Worm (Caenorhabditis elegans) whole organism, L1 larva: ENCODE results near the gene F57G4.11.

Source experiments
- C34B4.2 ChIP-seq: sonication (generic microtip); optimal IDR thresholded peaks from 2 replicates; lab custom pipeline; 2017; ENCODE audit warnings: mild to moderate bottlenecking, missing genetic modification characterization, missing compliant biosample characterization
- Y116A8C.19 ChIP-seq: sonication (generic microtip); optimal IDR thresholded peaks from 2 replicates; lab custom pipeline; 2016; ENCODE audit warnings: missing compliant biosample characterization, missing genetic modification characterization, borderline replicate concordance
- aha-1 ChIP-seq: fragments of 150-350 bp; optimal IDR thresholded peaks from 2 replicates; lab custom pipeline; 2014; ENCODE audit warnings: missing biosample characterization, missing genetic modification characterization
- alr-1 ChIP-seq: fragments of 200-800 bp; sonication (Bioruptor generic); optimal IDR thresholded peaks from 2 replicates; lab custom pipeline; 2018; ENCODE audit warnings: borderline replicate concordance, mild to moderate bottlenecking, missing genetic modification characterization, missing compliant biosample characterization
- ama-1 ChIP-seq: fragments of 150-350 bp; optimal IDR thresholded peaks from 2 replicates; lab custom pipeline; 2014
- ceh-8 ChIP-seq: fragments of 200-800 bp; sonication (Bioruptor generic); optimal IDR thresholded peaks from 2 replicates; lab custom pipeline; 2018; ENCODE audit warnings: mild to moderate bottlenecking, missing genetic modification characterization, moderate library complexity, missing compliant biosample characterization
- ceh-82 ChIP-seq, 3 experiments: fragments of 150-350 bp in 1 of 3; sonication (generic microtip) in 2 of 3; optimal IDR thresholded peaks; 2 replicates each; lab custom pipeline; 2014 to 2017; ENCODE audit warnings: missing biosample characterization in 3 of 3, missing genetic modification characterization in 3 of 3
- ceh-90 ChIP-seq: sonication (generic microtip); optimal IDR thresholded peaks from 2 replicates; lab custom pipeline; 2016; ENCODE audit warnings: missing genetic modification characterization, missing compliant biosample characterization
- dpl-1 ChIP-seq, 3 experiments: fragments of 150-350 bp in 2 of 3; sonication (generic microtip) in 1 of 3; optimal IDR thresholded peaks; 2 replicates each; lab custom pipeline; 2014 to 2017; ENCODE audit warnings: missing biosample characterization in 3 of 3, missing genetic modification characterization in 3 of 3, missing genetic modification reagents in 3 of 3
- efl-3 ChIP-seq: fragments of 200-800 bp; sonication (Bioruptor generic); optimal IDR thresholded peaks from 2 replicates; lab custom pipeline; 2018; ENCODE audit warnings: mild to moderate bottlenecking, missing genetic modification characterization, missing compliant biosample characterization
- egl-13 ChIP-seq: sonication (generic microtip); optimal IDR thresholded peaks from 2 replicates; lab custom pipeline; 2016; ENCODE audit warnings: missing genotype, missing genetic modification reagents, missing genetic modification characterization, missing compliant biosample characterization
- elt-2 ChIP-seq: sonication (generic microtip); optimal IDR thresholded peaks from 2 replicates; lab custom pipeline; 2016; ENCODE audit warnings: missing genetic modification characterization, mild to moderate bottlenecking, inconsistent platforms, missing compliant biosample characterization, missing genetic modification reagents
- ets-5 ChIP-seq: fragments of 200-800 bp; sonication (Bioruptor generic); IDR thresholded peaks from 2 replicates; pipeline ENCODE4 v1.3.6; 2022; ENCODE audit warnings: missing genetic modification characterization, missing compliant biosample characterization
- fkh-8 ChIP-seq: sonication (generic microtip); optimal IDR thresholded peaks from 2 replicates; lab custom pipeline; 2016; ENCODE audit warnings: mild to moderate bottlenecking, missing genetic modification characterization, missing compliant biosample characterization
- hlh-17 ChIP-seq: fragments of 200-800 bp; sonication (Bioruptor generic); optimal IDR thresholded peaks from 2 replicates; lab custom pipeline; 2018; ENCODE audit warnings: missing genetic modification characterization, mild to moderate bottlenecking, missing compliant biosample characterization, moderate library complexity, borderline replicate concordance
- irx-1 ChIP-seq: sonication (generic microtip); optimal IDR thresholded peaks from 2 replicates; lab custom pipeline; 2016; ENCODE audit warnings: missing genetic modification characterization, missing compliant biosample characterization
- jun-1 ChIP-seq: fragments of 150-350 bp; optimal IDR thresholded peaks from 2 replicates; lab custom pipeline; 2014; ENCODE audit warnings: missing biosample characterization, missing genetic modification reagents, missing genetic modification characterization
- lin-13 ChIP-seq: fragments of 150-350 bp; optimal IDR thresholded peaks from 2 replicates; lab custom pipeline; 2014; ENCODE audit warnings: missing biosample characterization, missing genetic modification reagents, missing genetic modification characterization
- lir-3 ChIP-seq: sonication (generic microtip); optimal IDR thresholded peaks from 2 replicates; lab custom pipeline; 2016; ENCODE audit warnings: mild to moderate bottlenecking, missing genetic modification characterization, moderate library complexity, missing compliant biosample characterization; ENCODE audit not compliant: poor library complexity
- lsy-2 ChIP-seq, 2 experiments: fragments of 150-350 bp; optimal IDR thresholded peaks; 2 replicates each; lab custom pipeline; 2014; ENCODE audit warnings: missing biosample characterization in 2 of 2, missing genetic modification characterization in 2 of 2
- mab-9 ChIP-seq: fragments of 200-800 bp; sonication (Bioruptor generic); IDR thresholded peaks from 2 replicates; pipeline ENCODE4 v1.3.6; 2022; ENCODE audit warnings: missing genetic modification reagents, missing genetic modification characterization, missing compliant biosample characterization
- mdl-1 ChIP-seq, 2 experiments: fragments of 150-350 bp; optimal IDR thresholded peaks; 2 replicates each; lab custom pipeline; 2014 to 2017; ENCODE audit warnings: missing biosample characterization in 2 of 2, missing genetic modification characterization in 2 of 2, inconsistent platforms in 1 of 2
- mef-2 ChIP-seq: fragments of 150-350 bp; optimal IDR thresholded peaks from 2 replicates; lab custom pipeline; 2014; ENCODE audit warnings: missing biosample characterization, missing genetic modification characterization
- nhr-19 ChIP-seq: fragments of 200-800 bp; sonication (Bioruptor generic); conservative IDR thresholded peaks from 2 replicates; pipeline ENCODE4 v1.3.6; 2022; ENCODE audit warnings: missing genetic modification characterization, missing compliant biosample characterization
- nhr-20 ChIP-seq: sonication (generic microtip); optimal IDR thresholded peaks from 2 replicates; lab custom pipeline; 2016; ENCODE audit warnings: mild to moderate bottlenecking, missing genetic modification characterization, missing compliant biosample characterization
- nhr-28 ChIP-seq: fragments of 150-350 bp; optimal IDR thresholded peaks from 2 replicates; lab custom pipeline; 2014; ENCODE audit warnings: missing biosample characterization, missing genetic modification characterization
- nhr-47 ChIP-seq: sonication (generic microtip); optimal IDR thresholded peaks from 2 replicates; lab custom pipeline; 2016; ENCODE audit warnings: mild to moderate bottlenecking, missing genetic modification characterization, moderate library complexity, missing compliant biosample characterization
- nhr-71 ChIP-seq: sonication (generic microtip); optimal IDR thresholded peaks from 2 replicates; lab custom pipeline; 2016; ENCODE audit warnings: mild to moderate bottlenecking, missing genetic modification characterization, moderate library complexity, missing compliant biosample characterization
- nhr-84 ChIP-seq: sonication (generic microtip); optimal IDR thresholded peaks from 2 replicates; lab custom pipeline; 2017; ENCODE audit warnings: missing biosample characterization, missing genetic modification characterization
- nhr-85 ChIP-seq: sonication (generic microtip); peaks from one replicate; lab custom pipeline; 2016; ENCODE audit warnings: missing genetic modification characterization, inconsistent platforms, missing compliant biosample characterization
- pag-3 ChIP-seq: sonication (generic microtip); optimal IDR thresholded peaks from 2 replicates; lab custom pipeline; 2017; ENCODE audit warnings: missing genetic modification characterization, mild to moderate bottlenecking, missing compliant biosample characterization, antibody characterized with exemption, borderline replicate concordance; ENCODE audit not compliant: insufficient read depth
- pax-3 ChIP-seq: fragments of 200-800 bp; sonication (Bioruptor generic); optimal IDR thresholded peaks from 2 replicates; lab custom pipeline; 2018; ENCODE audit warnings: mild to moderate bottlenecking, missing genetic modification characterization, moderate library complexity, missing compliant biosample characterization
- pqm-1 ChIP-seq: sonication (generic microtip); optimal IDR thresholded peaks from 3 replicates; lab custom pipeline; 2017; ENCODE audit warnings: missing biosample characterization, missing genetic modification characterization
- skn-1 ChIP-seq: fragments of 150-350 bp; optimal IDR thresholded peaks from 2 replicates; lab custom pipeline; 2014; ENCODE audit warnings: missing biosample characterization, missing genetic modification characterization
- sptf-1 ChIP-seq: fragments of 150-350 bp; optimal IDR thresholded peaks from 2 replicates; lab custom pipeline; 2014; ENCODE audit warnings: missing biosample characterization, missing genetic modification characterization
- sup-37 ChIP-seq: fragments of 200-800 bp; sonication (Bioruptor generic); optimal IDR thresholded peaks from 2 replicates; lab custom pipeline; 2018; ENCODE audit warnings: mild to moderate bottlenecking, missing genetic modification characterization, missing compliant biosample characterization
- swsn-7 ChIP-seq: sonication (generic microtip); optimal IDR thresholded peaks from 2 replicates; lab custom pipeline; 2016; ENCODE audit warnings: missing genetic modification characterization, missing compliant biosample characterization
- tbx-2 ChIP-seq: sonication (generic microtip); optimal IDR thresholded peaks from 2 replicates; lab custom pipeline; 2016; ENCODE audit warnings: missing genetic modification characterization, missing compliant biosample characterization
- tlp-1 ChIP-seq: fragments of 150-350 bp; optimal IDR thresholded peaks from 2 replicates; lab custom pipeline; 2014; ENCODE audit warnings: missing biosample characterization, missing genetic modification characterization
- unc-130 ChIP-seq: fragments of 150-350 bp; optimal IDR thresholded peaks from 2 replicates; lab custom pipeline; 2017; ENCODE audit warnings: missing biosample characterization, missing genetic modification characterization, inconsistent platforms
- unc-30 ChIP-seq: sonication (generic microtip); optimal IDR thresholded peaks from 2 replicates; lab custom pipeline; 2017; ENCODE audit warnings: missing biosample characterization, missing genetic modification characterization
- unc-62 ChIP-seq: fragments of 150-350 bp; optimal IDR thresholded peaks from 2 replicates; lab custom pipeline; 2014; ENCODE audit warnings: missing biosample characterization, missing genetic modification reagents, missing genetic modification characterization
- xbp-1 ChIP-seq: sonication (generic microtip); optimal IDR thresholded peaks from 2 replicates; lab custom pipeline; 2016; ENCODE audit warnings: missing genetic modification characterization, missing compliant biosample characterization
- zag-1 ChIP-seq: fragments of 150-350 bp; optimal IDR thresholded peaks from 2 replicates; lab custom pipeline; 2014; ENCODE audit warnings: missing biosample characterization, missing genetic modification characterization
- ztf-11 ChIP-seq, 2 experiments: sonication (generic microtip); optimal IDR thresholded peaks; 2 replicates each; lab custom pipeline; 2016 to 2017; ENCODE audit warnings: missing genetic modification characterization in 2 of 2, missing biosample characterization in 1 of 2, missing compliant biosample characterization in 1 of 2

The F57G4.11 gene

DNA sequence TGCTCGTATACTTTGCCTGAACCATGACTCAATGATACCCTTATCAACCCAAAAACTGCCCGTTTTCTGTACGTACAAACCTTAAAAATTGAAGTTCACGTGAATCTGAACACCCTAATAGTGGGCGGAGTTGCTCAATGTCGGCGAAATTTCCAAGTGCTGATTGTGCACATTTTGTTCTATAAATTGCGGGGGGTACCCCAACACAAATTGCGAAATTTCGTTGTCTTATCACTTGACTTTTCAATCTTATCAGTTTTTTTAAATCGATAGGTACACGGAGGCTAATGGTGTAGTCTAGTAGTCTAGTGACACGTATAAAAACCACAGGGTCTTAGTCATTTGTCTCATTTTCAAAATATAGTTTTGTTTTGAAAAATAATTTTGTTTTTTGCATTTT lies 34.2 kb downstream of the F57G4.11 start, which contains the start of gene fbxa-108 (continued):
- TF ChIP-seq nhr-20 (tag; lab: Kevin White, UChicago) (peak; percentile 64), tlp-1 (tag; lab: Kevin White, UChicago) (no peak), nhr-19 (GFP tag; lab: Robert Waterston, UW) (peak; percentile 36), unc-30 (no peak), fkh-8 (tag; lab: Kevin White, UChicago) (no peak), nhr-28 (tag; lab: Kevin White, UChicago) (no peak), tbx-2 (no peak), ama-1 (no peak), pax-3 (tag; lab: Kevin White, UChicago) (no peak), unc-130 (no peak), ztf-11 (tag; optimal IDR thresholded peaks at IDR 0.05; lab: Kevin White, UChicago) (no peak), lin-13 (no peak), nhr-85 (no peak), ceh-82 (tag; optimal IDR thresholded peaks at IDR 0.05; lab: Kevin White, UChicago) (no peak), mdl-1 (tag; optimal IDR thresholded peaks at IDR 0.05; lab: Kevin White, UChicago) (peak in 1 of 2 experiments; percentile 52), swsn-7 (tag; lab: Kevin White, UChicago) (no peak), mab-9 (GFP tag; lab: Robert Waterston, UW) (no peak), Y116A8C.19 (no peak), alr-1 (tag; lab: Kevin White, UChicago) (no peak), zag-1 (no peak), sptf-1 (tag; lab: Kevin White, UChicago) (no peak), pag-3 (tag; lab: Kevin White, UChicago) (no peak), ets-5 (GFP tag; lab: Robert Waterston, UW) (no peak), sup-37 (no peak), pqm-1 (tag; lab: Kevin White, UChicago) (peak; percentile 94), nhr-71 (tag; lab: Kevin White, UChicago) (no peak), unc-62 (GFP tag; lab: Kevin White, UChicago) (no peak), lsy-2 (tag; optimal IDR thresholded peaks at IDR 0.05; lab: Kevin White, UChicago) (no peak), mef-2 (tag; lab: Kevin White, UChicago) (no peak), xbp-1 (tag; lab: Kevin White, UChicago) (no peak), nhr-47 (tag; lab: Kevin White, UChicago) (no peak), aha-1 (tag; lab: Kevin White, UChicago) (no peak), jun-1 (tag; lab: Kevin White, UChicago) (peak; percentile 24), C34B4.2 (tag; lab: Kevin White, UChicago) (no peak), nhr-84 (no peak), irx-1 (tag; lab: Kevin White, UChicago) (no peak), efl-3 (GFP tag; lab: Kevin White, UChicago) (no peak), lir-3 (no peak), egl-13 (tag; lab: Kevin White, UChicago) (no peak), skn-1 (no peak), elt-2 (tag; lab: Kevin White, UChicago) (peak; percentile 99), ceh-8 (no peak)
- TF ChIP-seq, all 84 proteins: peak for 10

DNA sequence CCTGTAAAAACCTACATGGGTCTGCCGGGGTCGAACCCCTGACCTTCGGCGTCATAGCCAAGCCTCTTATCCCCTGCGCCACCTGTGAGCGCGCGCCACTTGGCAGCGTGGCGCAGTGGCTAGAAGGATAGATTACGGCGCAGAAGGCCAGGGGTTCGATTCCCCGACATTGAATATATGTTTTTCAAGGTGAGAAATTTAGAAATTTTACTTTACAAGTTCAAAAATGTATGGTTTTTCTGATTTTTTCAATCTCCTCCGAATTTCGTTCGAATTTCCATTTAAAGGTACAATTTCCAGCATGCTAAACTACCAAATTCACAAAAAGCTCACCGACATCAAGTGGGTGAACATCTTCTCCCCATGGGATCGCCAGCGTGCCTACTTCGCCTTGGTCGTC lies 35.0 kb downstream of the F57G4.11 start, which contains the start of gene dgat-2:
Gene dgat-2 (plus strand): TSS at position 301 of the 400 bp plus-strand sequence.
- TF ChIP-seq hlh-17 (GFP tag; lab: Kevin White, UChicago) (no peak), lsy-2 (tag; optimal IDR thresholded peaks at IDR 0.05; lab: Kevin White, UChicago) (no peak), ceh-90 (tag; lab: Kevin White, UChicago) (no peak), unc-30 (no peak), nhr-47 (tag; lab: Kevin White, UChicago) (no peak), xbp-1 (tag; lab: Kevin White, UChicago) (no peak), dpl-1 (GFP tag; optimal IDR thresholded peaks at IDR 0.05; lab: Kevin White, UChicago) (no peak), pqm-1 (tag; lab: Kevin White, UChicago) (no peak), ceh-8 (no peak), tbx-2 (no peak)
